Worm (Caenorhabditis elegans) whole organism, L4/young adult: ENCODE results near the gene kxd-1.

Experiments
- W03F9.2 ChIP-seq: fragments of 150-350 bp; optimal IDR thresholded peaks from 2 replicates; lab custom pipeline; 2014; ENCODE audit warnings: missing biosample characterization, missing genetic modification characterization
- dao-5 ChIP-seq: sonication (generic microtip); optimal IDR thresholded peaks from 2 replicates; lab custom pipeline; 2016; ENCODE audit warnings: missing genotype, missing genetic modification characterization, moderate library complexity, missing compliant biosample characterization
- him-1 ChIP-seq: sonication (generic microtip); optimal IDR thresholded peaks from 2 replicates; lab custom pipeline; 2016; ENCODE audit warnings: missing genotype, missing genetic modification reagents, missing genetic modification characterization, missing compliant biosample characterization

kxd-1 gene

ce11 chrV:7220973-7221519 is at the start of gene kxd-1, which contains the start of the genes C13F10.8 and C13F10.6:
TSS of gene kxd-1 (plus strand) at chrV:7221469.
TSS of gene C13F10.8 (minus strand) at chrV:7221023.
TSS of gene C13F10.6 (minus strand) at chrV:7221039.
- no peak for TF ChIP-seq him-1 (tag; lab: Kevin White, UChicago)
- TF ChIP-seq W03F9.2 (tag; lab: Kevin White, UChicago): no peak
- no peak for TF ChIP-seq dao-5 (tag; lab: Kevin White, UChicago)

ce11 chrV:7175201-7175600 is 46.1 kb upstream of the kxd-1 start, which contains the start of gene lgc-39:
TSS of gene lgc-39 (plus strand) at chrV:7175501.
- TF ChIP-seq dao-5 (tag; lab: Kevin White, UChicago) (no peak), W03F9.2 (tag; lab: Kevin White, UChicago) (no peak), him-1 (tag; lab: Kevin White, UChicago) (no peak)

- no peak for TF ChIP-seq dao-5 (tag; lab: Kevin White, UChicago)
- no peak for TF ChIP-seq him-1 (tag; lab: Kevin White, UChicago)
- no peak for TF ChIP-seq W03F9.2 (tag; lab: Kevin White, UChicago)
Observed at ce11 chrV:7178843-7179242, 42.4 kb upstream of the kxd-1 start, which contains the start of gene cpsf-2. TSS of gene cpsf-2 (plus strand) at chrV:7179172.

ce11 chrV:7184549-7184948 is 36.7 kb upstream of the kxd-1 start, which contains the start of gene pitr-5:
TSS of gene pitr-5 (plus strand) at chrV:7184849.
- TF ChIP-seq W03F9.2 (tag; lab: Kevin White, UChicago) (no peak), dao-5 (tag; lab: Kevin White, UChicago) (no peak), him-1 (tag; lab: Kevin White, UChicago) (no peak)

- no peak for TF ChIP-seq dao-5 (tag; lab: Kevin White, UChicago)
- TF ChIP-seq W03F9.2 (tag; lab: Kevin White, UChicago): no peak
- no peak for TF ChIP-seq him-1 (tag; lab: Kevin White, UChicago)
Observed at ce11 chrV:7186599-7186998, 34.7 kb upstream of the kxd-1 start.

ce11 chrV:7187295-7187694 is 34.0 kb upstream of the kxd-1 start:
- TF ChIP-seq W03F9.2 (tag; lab: Kevin White, UChicago): no peak
- no peak for TF ChIP-seq dao-5 (tag; lab: Kevin White, UChicago)
- no peak for TF ChIP-seq him-1 (tag; lab: Kevin White, UChicago)

ce11 chrV:7193562-7193961 is 27.7 kb upstream of the kxd-1 start, which contains the start of gene F09G2.8:
TSS of gene F09G2.8 (minus strand) at chrV:7193662.
- TF ChIP-seq dao-5 (tag; lab: Kevin White, UChicago) (no peak), W03F9.2 (tag; lab: Kevin White, UChicago) (no peak), him-1 (tag; lab: Kevin White, UChicago) (no peak)

- no peak for TF ChIP-seq him-1 (tag; lab: Kevin White, UChicago)
- TF ChIP-seq dao-5 (tag; lab: Kevin White, UChicago): no peak
- TF ChIP-seq W03F9.2 (tag; lab: Kevin White, UChicago): no peak
Observed at ce11 chrV:7194818-7195217, 26.5 kb upstream of the kxd-1 start.

- TF ChIP-seq W03F9.2 (tag; lab: Kevin White, UChicago) (no peak), him-1 (tag; lab: Kevin White, UChicago) (no peak), dao-5 (tag; lab: Kevin White, UChicago) (no peak)
Observed at ce11 chrV:7196037-7196436, 25.2 kb upstream of the kxd-1 start, which contains the start of gene attf-2. TSS of gene attf-2 (minus strand) at chrV:7196137.

ce11 chrV:7196498-7196966 is 24.7 kb upstream of the kxd-1 start, which contains the start of gene F09G2.2:
TSS of gene F09G2.2 (plus strand) at chrV:7196916.
- TF ChIP-seq him-1 (tag; lab: Kevin White, UChicago) (peak; percentile 52), dao-5 (tag; lab: Kevin White, UChicago) (no peak), W03F9.2 (tag; lab: Kevin White, UChicago) (peak; percentile 93)

- no peak for TF ChIP-seq him-1 (tag; lab: Kevin White, UChicago)
- TF ChIP-seq W03F9.2 (tag; lab: Kevin White, UChicago): no peak
- TF ChIP-seq dao-5 (tag; lab: Kevin White, UChicago): no peak
Observed at ce11 chrV:7197036-7197435, 24.2 kb upstream of the kxd-1 start.

- TF ChIP-seq dao-5 (tag; lab: Kevin White, UChicago): no peak
Observed at ce11 chrV:7198403-7198802, 22.9 kb upstream of the kxd-1 start.

ce11 chrV:7199077-7199476 is 22.2 kb upstream of the kxd-1 start:
- TF ChIP-seq W03F9.2 (tag; lab: Kevin White, UChicago): no peak
- no peak for TF ChIP-seq dao-5 (tag; lab: Kevin White, UChicago)
- TF ChIP-seq him-1 (tag; lab: Kevin White, UChicago): no peak

- TF ChIP-seq him-1 (tag; lab: Kevin White, UChicago): no peak
- TF ChIP-seq dao-5 (tag; lab: Kevin White, UChicago): no peak
- no peak for TF ChIP-seq W03F9.2 (tag; lab: Kevin White, UChicago)
Observed at ce11 chrV:7199932-7200331, 21.3 kb upstream of the kxd-1 start, which contains the start of gene F09G2.1. TSS of gene F09G2.1 (plus strand) at chrV:7200232.
